Worm (Caenorhabditis elegans): ENCODE data around the gene snrp-200.

DNA sequence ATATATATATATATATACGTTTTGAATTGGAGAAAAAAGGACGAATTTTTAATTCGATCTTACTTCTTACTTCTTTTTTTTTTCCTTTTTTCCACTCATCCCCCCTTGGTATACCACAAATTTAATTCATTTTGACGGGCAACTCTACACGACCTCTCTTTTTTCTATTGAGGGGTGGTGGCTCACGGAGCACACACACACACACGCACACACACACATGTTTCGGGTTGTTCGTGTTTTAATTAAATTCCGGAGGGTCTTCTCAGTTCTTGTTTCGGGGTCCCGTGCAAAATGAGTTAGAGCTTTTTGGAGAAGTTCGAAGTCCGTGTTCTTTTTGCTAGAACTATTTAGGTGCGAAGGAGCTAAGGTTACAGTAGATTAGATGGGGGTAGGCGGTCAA, 25.2 kb downstream of the snrp-200 start:
- TF ChIP-seq zag-1 (tag; optimal IDR thresholded peaks at IDR 0.05) (peak; percentile 5), ama-1 (optimal IDR thresholded peaks at IDR 0.05) (no peak)
